Worm (Caenorhabditis elegans): Measurements from ENCODE around the gene cpf-1.

Gene cpf-1

DNA sequence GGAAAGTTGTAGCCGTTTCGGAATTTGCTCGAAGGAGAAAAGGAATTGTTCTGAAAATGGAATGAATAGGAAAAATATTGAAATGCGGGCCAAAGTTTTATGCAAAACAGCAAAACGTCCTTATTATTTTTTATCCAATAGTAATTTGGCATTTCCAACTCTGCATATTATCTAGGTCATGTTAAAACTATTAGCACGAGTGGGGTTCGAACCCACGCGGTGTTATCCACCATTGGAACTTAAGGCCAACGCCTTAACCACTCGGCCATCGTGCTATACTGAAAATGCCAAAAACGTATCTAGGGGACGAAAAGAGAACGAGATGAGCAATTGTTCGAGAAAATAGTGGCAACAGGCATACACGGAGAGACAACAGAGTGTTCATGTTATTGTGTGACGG, 29.5 kb upstream of the cpf-1 start:
- no peak for TF ChIP-seq pha-4 (tag; optimal IDR thresholded peaks at IDR 0.05)
- no peak for TF ChIP-seq blmp-1 (tag; optimal IDR thresholded peaks at IDR 0.05)
- TF ChIP-seq zip-8 (tag; optimal IDR thresholded peaks at IDR 0.05) = no peak
- no peak for TF ChIP-seq unc-120 (tag; optimal IDR thresholded peaks at IDR 0.05; ENCODE audit: poor library complexity, severe bottlenecking)
- no peak for TF ChIP-seq nhr-12 (tag; optimal IDR thresholded peaks at IDR 0.05)
- no peak for TF ChIP-seq tbx-8 (GFP tag; optimal IDR thresholded peaks at IDR 0.05)
- no peak for TF ChIP-seq lsy-2 (tag; optimal IDR thresholded peaks at IDR 0.05)

DNA sequence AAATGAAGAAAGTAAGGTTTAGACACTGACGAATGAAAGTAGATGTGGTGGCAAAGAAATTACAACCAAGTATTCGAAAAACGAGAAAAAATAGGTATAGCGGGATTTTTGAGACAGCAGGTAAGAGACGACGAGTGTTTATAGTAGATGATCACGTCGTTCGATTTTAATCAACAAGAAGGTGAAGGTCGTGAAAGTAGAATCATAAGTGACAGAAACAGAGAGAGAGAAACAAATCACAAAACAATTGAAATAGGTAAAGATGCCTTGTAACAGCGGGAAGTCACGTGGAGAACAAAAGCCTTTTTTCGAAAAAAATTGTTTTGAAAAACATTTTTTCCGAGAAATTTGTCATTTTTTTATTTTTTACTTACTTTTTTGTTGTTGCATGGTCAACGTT, 27.8 kb upstream of the cpf-1 start, which contains the start of gene T22C8.6:
TSS of gene T22C8.6 (minus strand) at position 194 of the 400 bp plus-strand sequence.
- no peak for TF ChIP-seq nhr-76 (tag; optimal IDR thresholded peaks at IDR 0.05)

DNA sequence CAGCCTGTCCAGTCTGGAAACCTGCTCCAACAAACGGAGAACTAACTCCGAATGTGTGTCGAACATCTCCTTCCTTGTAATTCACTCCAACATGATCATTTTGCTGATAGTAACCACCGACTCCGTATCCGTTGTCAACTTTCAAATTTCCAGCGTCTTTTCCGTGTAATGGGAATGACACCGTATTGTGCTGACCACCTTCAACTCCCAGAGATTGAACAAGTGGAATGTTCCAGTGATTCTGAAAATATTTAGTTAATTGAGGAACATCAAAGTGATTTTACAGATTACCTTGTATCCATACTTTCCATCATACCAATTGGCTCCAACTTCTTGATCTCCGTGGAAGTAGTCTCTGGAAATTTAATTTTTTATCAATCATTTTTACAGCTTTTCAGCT, 25.7 kb upstream of the cpf-1 start:
- TF ChIP-seq nhr-2 (tag; optimal IDR thresholded peaks at IDR 0.05) (no peak), sem-2 (GFP tag; optimal IDR thresholded peaks at IDR 0.05) (no peak), mab-5 (tag; optimal IDR thresholded peaks at IDR 0.05) (no peak), ztf-11 (tag; optimal IDR thresholded peaks at IDR 0.05) (no peak), tbx-8 (GFP tag; optimal IDR thresholded peaks at IDR 0.05) (no peak), ceh-83 (GFP tag; optimal IDR thresholded peaks at IDR 0.05) (no peak), blmp-1 (tag; optimal IDR thresholded peaks at IDR 0.05) (no peak), drap-1 (GFP tag; optimal IDR thresholded peaks at IDR 0.05) (no peak), bed-3 (GFP tag; optimal IDR thresholded peaks at IDR 0.05) (no peak), pha-4 (tag; optimal IDR thresholded peaks at IDR 0.05) (no peak), ces-1 (GFP tag; optimal IDR thresholded peaks at IDR 0.05) (no peak), M03D4.4 (tag; optimal IDR thresholded peaks at IDR 0.05) (no peak), lsy-2 (tag; optimal IDR thresholded peaks at IDR 0.05) (no peak), cnd-1 (tag; optimal IDR thresholded peaks at IDR 0.05) (no peak), unc-120 (tag; optimal IDR thresholded peaks at IDR 0.05; ENCODE audit: poor library complexity, severe bottlenecking) (no peak), hlh-1 (tag; optimal IDR thresholded peaks at IDR 0.05) (no peak), snpc-4 (tag; optimal IDR thresholded peaks at IDR 0.05) (no peak), ceh-43 (GFP tag; optimal IDR thresholded peaks at IDR 0.05) (no peak), sptf-1 (tag; optimal IDR thresholded peaks at IDR 0.05) (no peak)

DNA sequence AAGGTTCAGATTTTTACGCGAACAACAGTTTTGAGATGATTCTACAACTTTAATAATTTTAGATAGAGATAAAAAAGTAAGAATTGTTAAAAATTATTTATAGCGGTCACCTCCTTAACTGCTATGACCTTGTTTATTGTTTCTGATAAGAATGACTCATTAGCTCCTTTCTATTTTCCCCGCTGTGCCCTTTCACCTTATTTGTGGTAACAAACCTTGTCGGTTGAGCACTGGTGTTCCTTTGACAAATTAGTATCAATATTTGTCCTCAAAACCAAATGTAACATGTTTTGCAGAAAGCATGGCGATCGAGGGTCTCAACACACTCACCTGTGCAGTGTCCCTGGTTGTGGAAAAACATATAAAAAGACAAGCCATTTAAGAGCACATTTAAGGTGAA, 24.4 kb upstream of the cpf-1 start:
- TF ChIP-seq M03D4.4 (tag; optimal IDR thresholded peaks at IDR 0.05) (no peak), ceh-43 (GFP tag; optimal IDR thresholded peaks at IDR 0.05) (no peak)

DNA sequence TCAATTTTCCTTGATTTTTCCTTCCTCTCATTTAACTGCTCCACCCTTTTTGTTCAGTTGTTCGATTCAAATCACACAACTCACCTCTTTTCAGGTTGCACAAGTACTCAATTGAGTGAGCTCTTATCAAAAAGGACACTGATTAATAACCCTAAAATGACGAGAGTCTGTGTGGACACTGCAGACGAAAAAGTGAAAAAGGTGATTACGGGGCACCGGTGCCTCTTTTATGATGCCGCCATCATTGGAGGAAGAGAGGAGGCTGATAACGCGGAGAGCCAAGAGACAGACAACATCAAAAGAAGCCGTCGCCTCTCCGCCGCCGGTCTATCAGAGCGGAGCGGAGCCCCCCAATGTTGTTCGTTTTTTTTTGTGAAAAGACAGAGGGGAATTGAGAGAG, 22.9 kb upstream of the cpf-1 start, which contains the start of gene sptf-2:
TSS of gene sptf-2 (plus strand) at position 297 of the 400 bp plus-strand sequence.
- TF ChIP-seq nhr-2 (tag; optimal IDR thresholded peaks at IDR 0.05) (no peak), hlh-1 (tag; optimal IDR thresholded peaks at IDR 0.05) (no peak), mep-1 (tag; optimal IDR thresholded peaks at IDR 0.05) (no peak), sem-2 (GFP tag; optimal IDR thresholded peaks at IDR 0.05) (no peak), flh-1 (GFP tag; optimal IDR thresholded peaks at IDR 0.05) (no peak), M03D4.4 (tag; optimal IDR thresholded peaks at IDR 0.05) (no peak), ceh-83 (GFP tag; optimal IDR thresholded peaks at IDR 0.05) (no peak), nhr-237 (tag; optimal IDR thresholded peaks at IDR 0.05) (no peak)

DNA sequence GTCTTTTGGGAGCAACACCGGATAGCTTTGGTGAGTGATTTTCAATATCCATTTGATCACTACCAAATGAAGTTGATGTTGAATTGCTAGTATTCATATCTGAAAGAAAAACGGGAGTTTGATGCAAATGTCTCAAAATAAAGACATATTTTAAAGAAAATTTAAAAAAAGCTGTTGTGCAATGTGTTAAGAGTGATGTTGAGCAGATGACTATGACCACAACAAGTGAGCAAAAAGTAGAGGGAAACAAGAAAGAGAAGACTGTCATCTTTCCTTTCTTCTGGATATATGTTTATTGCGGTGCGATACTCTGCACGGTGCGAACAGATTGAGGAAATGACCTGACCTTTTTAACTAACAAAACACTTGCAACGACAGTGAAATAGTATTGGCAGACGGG, 21.2 kb upstream of the cpf-1 start, which contains the start of gene T22C8.4:
TSS of gene T22C8.4 (minus strand) at position 101 of the 400 bp plus-strand sequence.
- TF ChIP-seq unc-120 (tag; optimal IDR thresholded peaks at IDR 0.05; ENCODE audit: poor library complexity, severe bottlenecking) = no peak
- TF ChIP-seq nhr-12 (tag; optimal IDR thresholded peaks at IDR 0.05) = no peak
- no peak for TF ChIP-seq M03D4.4 (tag; optimal IDR thresholded peaks at IDR 0.05)
- no peak for TF ChIP-seq zip-8 (tag; optimal IDR thresholded peaks at IDR 0.05)
- no peak for TF ChIP-seq unc-62 (GFP tag; optimal IDR thresholded peaks at IDR 0.05)
- no peak for TF ChIP-seq nhr-76 (tag; optimal IDR thresholded peaks at IDR 0.05)
- TF ChIP-seq elt-1 (tag; optimal IDR thresholded peaks at IDR 0.05; ENCODE audit: borderline replicate concordance, insufficient read depth) = no peak
- TF ChIP-seq mep-1 (tag; optimal IDR thresholded peaks at IDR 0.05) = no peak
- no peak for TF ChIP-seq sptf-1 (tag; optimal IDR thresholded peaks at IDR 0.05)
- no peak for TF ChIP-seq sem-2 (GFP tag; optimal IDR thresholded peaks at IDR 0.05)
- no peak for TF ChIP-seq lin-32 (GFP tag; optimal IDR thresholded peaks at IDR 0.05)
- TF ChIP-seq lsy-2 (tag; optimal IDR thresholded peaks at IDR 0.05) = no peak
- no peak for TF ChIP-seq mls-2 (tag; optimal IDR thresholded peaks at IDR 0.05)
- no peak for TF ChIP-seq ceh-39 (tag; optimal IDR thresholded peaks at IDR 0.05)
- no peak for TF ChIP-seq ztf-11 (tag; optimal IDR thresholded peaks at IDR 0.05)
- no peak for TF ChIP-seq ceh-83 (GFP tag; optimal IDR thresholded peaks at IDR 0.05)
- no peak for TF ChIP-seq tbx-8 (GFP tag; optimal IDR thresholded peaks at IDR 0.05)
